Worm (Caenorhabditis elegans) whole organism, L4 larva: Measurements from ENCODE around the gene clec-153.

Source experiments
- F49E8.2 ChIP-seq: sonication (generic microtip); optimal IDR thresholded peaks from 2 replicates; lab custom pipeline; 2016; ENCODE audit warnings: missing compliant biosample characterization, mild to moderate bottlenecking, missing genetic modification characterization, borderline replicate concordance
- R02D3.7 ChIP-seq: fragments of 150-350 bp; sonication (generic microtip); optimal IDR thresholded peaks from 3 replicates; lab custom pipeline; 2014; ENCODE audit warnings: missing biosample characterization, missing genetic modification characterization
- T20F7.1 ChIP-seq: fragments of 200-800 bp; sonication (Bioruptor generic); optimal IDR thresholded peaks from 2 replicates; lab custom pipeline; 2018; ENCODE audit warnings: mild to moderate bottlenecking, missing genetic modification characterization, missing compliant biosample characterization
- T26A8.4 ChIP-seq: fragments of 200-800 bp; sonication (Bioruptor generic); IDR thresholded peaks from 2 replicates; pipeline ENCODE4 v1.3.6; 2022; ENCODE audit warnings: missing genetic modification characterization, missing compliant biosample characterization
- Y105C5A.15 ChIP-seq: fragments of 200-800 bp; sonication (Bioruptor generic); IDR thresholded peaks from 2 replicates; pipeline ENCODE4 v1.3.6; 2022; ENCODE audit warnings: missing genetic modification characterization, missing compliant biosample characterization
- Y48G9A.11 ChIP-seq: fragments of 200-800 bp; sonication (Bioruptor generic); IDR thresholded peaks from 2 replicates; pipeline ENCODE4 v1.3.6; 2022; ENCODE audit warnings: missing genetic modification reagents, missing genetic modification characterization, missing compliant biosample characterization
- Y5F2A.4 ChIP-seq: fragments of 200-800 bp; sonication (Bioruptor generic); optimal IDR thresholded peaks from 2 replicates; lab custom pipeline; 2018; ENCODE audit warnings: mild to moderate bottlenecking, missing genetic modification characterization, missing compliant biosample characterization
- Y75B8A.6 ChIP-seq: fragments of 200-800 bp; sonication (Bioruptor generic); IDR thresholded peaks from 2 replicates; pipeline ENCODE4 v1.3.6; 2022; ENCODE audit warnings: missing genetic modification reagents, missing genetic modification characterization, missing compliant biosample characterization
- ZK546.5 ChIP-seq, 2 experiments: sonication (generic microtip); optimal IDR thresholded peaks; 2 replicates each; lab custom pipeline; 2017; ENCODE audit warnings: missing biosample characterization in 2 of 2, missing genetic modification characterization in 2 of 2
- aha-1 ChIP-seq: fragments of 150-350 bp; peaks from one replicate; lab custom pipeline; 2014; ENCODE audit warnings: missing biosample characterization, missing genetic modification characterization
- aly-2 ChIP-seq: sonication (generic microtip); optimal IDR thresholded peaks from 2 replicates; lab custom pipeline; 2018; ENCODE audit warnings: missing biosample characterization, missing genetic modification characterization
- ama-1 ChIP-seq: fragments of 150-350 bp; optimal IDR thresholded peaks from 2 replicates; lab custom pipeline; 2014; ENCODE audit warnings: inconsistent platforms, mixed read lengths
- arid-1 ChIP-seq: fragments of 200-800 bp; sonication (Bioruptor generic); conservative IDR thresholded peaks from 2 replicates; pipeline ENCODE4 v1.3.6; 2022; ENCODE audit warnings: missing genetic modification reagents, missing genetic modification characterization, missing compliant biosample characterization
- attf-4 ChIP-seq: sonication (generic microtip); optimal IDR thresholded peaks from 3 replicates; lab custom pipeline; 2017; ENCODE audit warnings: missing biosample characterization, missing genetic modification characterization
- ceh-28 ChIP-seq: fragments of 150-350 bp; optimal IDR thresholded peaks from 2 replicates; lab custom pipeline; 2014; ENCODE audit warnings: missing biosample characterization, missing genetic modification reagents, missing genetic modification characterization
- ceh-32 ChIP-seq: sonication (generic microtip); optimal IDR thresholded peaks from 2 replicates; lab custom pipeline; 2016; ENCODE audit warnings: mild to moderate bottlenecking, missing genetic modification characterization, missing compliant biosample characterization; ENCODE audit not compliant: poor library complexity
- ceh-44 ChIP-seq: fragments of 200-800 bp; sonication (Bioruptor generic); IDR thresholded peaks from 2 replicates; pipeline ENCODE4 v1.3.6; 2022; ENCODE audit warnings: missing genetic modification reagents, missing genetic modification characterization, missing compliant biosample characterization
- ctbp-1 ChIP-seq: fragments of 200-800 bp; sonication (Bioruptor generic); IDR thresholded peaks from 2 replicates; pipeline ENCODE4 v1.3.6; 2022; ENCODE audit warnings: missing genetic modification reagents, missing genetic modification characterization, missing compliant biosample characterization
- daf-12 ChIP-seq: fragments of 150-350 bp; optimal IDR thresholded peaks from 2 replicates; lab custom pipeline; 2014; ENCODE audit warnings: missing biosample characterization, missing genetic modification reagents, missing genetic modification characterization
- daf-19 ChIP-seq: fragments of 200-800 bp; sonication (Bioruptor generic); conservative IDR thresholded peaks from 2 replicates; pipeline ENCODE4 v1.3.6; 2022; ENCODE audit warnings: missing genetic modification characterization, missing compliant biosample characterization
- daf-8 ChIP-seq: fragments of 200-800 bp; sonication (Bioruptor generic); IDR thresholded peaks from 2 replicates; pipeline ENCODE4 v1.3.6; 2022; ENCODE audit warnings: missing genetic modification characterization, missing compliant biosample characterization
- dmd-6 ChIP-seq: fragments of 200-800 bp; sonication (Bioruptor generic); IDR thresholded peaks from 2 replicates; pipeline ENCODE4 v1.3.6; 2022; ENCODE audit warnings: missing genetic modification reagents, missing genetic modification characterization, missing compliant biosample characterization
- dmd-8 ChIP-seq: fragments of 200-800 bp; sonication (Bioruptor generic); IDR thresholded peaks from 2 replicates; pipeline ENCODE4 v1.3.6; 2022; ENCODE audit warnings: missing genetic modification characterization, missing compliant biosample characterization
- dmd-9 ChIP-seq: fragments of 200-800 bp; sonication (Bioruptor generic); IDR thresholded peaks from 2 replicates; pipeline ENCODE4 v1.3.6; 2022; ENCODE audit warnings: missing genetic modification reagents, missing genetic modification characterization, missing compliant biosample characterization
- dpl-1 ChIP-seq: fragments of 150-350 bp; optimal IDR thresholded peaks from 2 replicates; lab custom pipeline; 2014; ENCODE audit warnings: missing biosample characterization, missing genetic modification reagents, missing genetic modification characterization
- egl-27 ChIP-seq: sonication (generic microtip); optimal IDR thresholded peaks from 3 replicates; lab custom pipeline; 2017; ENCODE audit warnings: missing biosample characterization, missing genetic modification reagents, missing genetic modification characterization
- egl-43 ChIP-seq: fragments of 200-800 bp; sonication (Bioruptor generic); IDR thresholded peaks from 2 replicates; pipeline ENCODE4 v1.3.6; 2022; ENCODE audit warnings: missing genetic modification reagents, missing genetic modification characterization, missing compliant biosample characterization
- hlh-30 ChIP-seq: sonication (generic microtip); optimal IDR thresholded peaks from 2 replicates; lab custom pipeline; 2017; ENCODE audit warnings: antibody characterized with exemption, mild to moderate bottlenecking, missing genetic modification characterization, missing compliant biosample characterization; ENCODE audit not compliant: insufficient read depth
- lim-7 ChIP-seq: fragments of 200-800 bp; sonication (Bioruptor generic); IDR thresholded peaks from 2 replicates; pipeline ENCODE4 v1.3.6; 2022; ENCODE audit warnings: missing genetic modification characterization, missing compliant biosample characterization
- lin-13 ChIP-seq: fragments of 150-350 bp; optimal IDR thresholded peaks from 2 replicates; lab custom pipeline; 2014; ENCODE audit warnings: missing biosample characterization, missing genetic modification reagents, missing genetic modification characterization
- lin-15B ChIP-seq: fragments of 150-350 bp; sonication (generic microtip); optimal IDR thresholded peaks from 3 replicates; lab custom pipeline; 2014; ENCODE audit warnings: missing biosample characterization, missing genetic modification characterization
- lin-29 ChIP-seq: fragments of 200-800 bp; sonication (Bioruptor generic); IDR thresholded peaks from 2 replicates; pipeline ENCODE4 v1.3.6; 2022; ENCODE audit warnings: missing genetic modification reagents, missing genetic modification characterization, missing compliant biosample characterization
- lin-39 ChIP-seq: fragments of 150-350 bp; optimal IDR thresholded peaks from 2 replicates; lab custom pipeline; 2014; ENCODE audit warnings: missing biosample characterization, missing genetic modification reagents, missing genetic modification characterization
- lir-3 ChIP-seq: sonication (generic microtip); optimal IDR thresholded peaks from 2 replicates; lab custom pipeline; 2016; ENCODE audit warnings: mild to moderate bottlenecking, missing genetic modification characterization, missing compliant biosample characterization
- madf-5 ChIP-seq, 2 experiments: fragments of 200-800 bp; sonication (Bioruptor generic); IDR thresholded peaks; 2 replicates each; pipeline ENCODE4 v1.3.6; 2022; ENCODE audit warnings: missing compliant biosample characterization in 2 of 2, missing genetic modification characterization in 2 of 2
- madf-9 ChIP-seq: fragments of 200-800 bp; sonication (Bioruptor generic); conservative IDR thresholded peaks from 2 replicates; pipeline ENCODE4 v1.3.6; 2022; ENCODE audit warnings: missing genetic modification reagents, missing genetic modification characterization, missing compliant biosample characterization
- mdt-29 ChIP-seq: fragments of 200-800 bp; sonication (Bioruptor generic); IDR thresholded peaks from 2 replicates; pipeline ENCODE4 v1.3.6; 2022; ENCODE audit warnings: missing genetic modification reagents, missing genetic modification characterization, missing compliant biosample characterization
- mxl-3 ChIP-seq: fragments of 200-800 bp; sonication (Bioruptor generic); optimal IDR thresholded peaks from 2 replicates; lab custom pipeline; 2018; ENCODE audit warnings: mild to moderate bottlenecking, missing genetic modification characterization, missing compliant biosample characterization
- nhr-11 ChIP-seq: fragments of 150-350 bp; optimal IDR thresholded peaks from 2 replicates; lab custom pipeline; 2014; ENCODE audit warnings: missing biosample characterization, missing genetic modification characterization
- nhr-28 ChIP-seq: fragments of 150-350 bp; optimal IDR thresholded peaks from 2 replicates; lab custom pipeline; 2014; ENCODE audit warnings: missing biosample characterization, missing genetic modification characterization
- nhr-6 ChIP-seq: fragments of 150-350 bp; optimal IDR thresholded peaks from 2 replicates; lab custom pipeline; 2014; ENCODE audit warnings: missing biosample characterization, missing genetic modification characterization
- nhr-76 ChIP-seq: fragments of 150-350 bp; optimal IDR thresholded peaks from 2 replicates; lab custom pipeline; 2014; ENCODE audit warnings: missing biosample characterization, missing genetic modification characterization
- php-3 ChIP-seq: fragments of 200-800 bp; sonication (Bioruptor generic); IDR thresholded peaks from 2 replicates; pipeline ENCODE4 v1.3.6; 2022; ENCODE audit warnings: missing genetic modification reagents, missing genetic modification characterization, missing compliant biosample characterization
- saeg-2 ChIP-seq: fragments of 200-800 bp; sonication (Bioruptor generic); IDR thresholded peaks from 2 replicates; pipeline ENCODE4 v1.3.6; 2022; ENCODE audit warnings: missing genetic modification reagents, missing genetic modification characterization, missing compliant biosample characterization
- set-16 ChIP-seq: fragments of 200-800 bp; sonication (Bioruptor generic); IDR thresholded peaks from 2 replicates; pipeline ENCODE4 v1.3.6; 2022; ENCODE audit warnings: missing genetic modification reagents, missing genetic modification characterization, missing compliant biosample characterization
- skn-1 ChIP-seq: fragments of 150-350 bp; optimal IDR thresholded peaks from 2 replicates; lab custom pipeline; 2014; ENCODE audit warnings: missing biosample characterization, missing genetic modification characterization
- snpc-1.2 ChIP-seq: fragments of 200-800 bp; sonication (Bioruptor generic); IDR thresholded peaks from 2 replicates; pipeline ENCODE4 v1.3.6; 2022; ENCODE audit warnings: missing genetic modification reagents, missing genetic modification characterization, missing compliant biosample characterization
- spr-3 ChIP-seq: fragments of 200-800 bp; sonication (Bioruptor generic); optimal IDR thresholded peaks from 2 replicates; lab custom pipeline; 2018; ENCODE audit warnings: mild to moderate bottlenecking, missing genetic modification characterization, missing compliant biosample characterization
- unc-130 ChIP-seq: sonication (generic microtip); optimal IDR thresholded peaks from 2 replicates; lab custom pipeline; 2016; ENCODE audit warnings: missing genetic modification reagents, missing genetic modification characterization, missing compliant biosample characterization
- unc-62 ChIP-seq, 3 experiments: fragments of 150-350 bp in 1 of 3; sonication (generic microtip); optimal IDR thresholded peaks in 2 of 3; peaks in 1 of 3; 1 replicate in 1 of 3; 2 replicates in 2 of 3; lab custom pipeline; 2014 to 2017; ENCODE audit warnings: missing biosample characterization in 3 of 3, missing genetic modification characterization in 3 of 3, missing genetic modification reagents in 3 of 3, missing genotype in 1 of 3
- vab-7 ChIP-seq: fragments of 200-800 bp; sonication (Bioruptor generic); IDR thresholded peaks from 2 replicates; pipeline ENCODE4 v1.3.6; 2022; ENCODE audit warnings: missing genetic modification reagents, missing genetic modification characterization, missing compliant biosample characterization
- zip-11 ChIP-seq: fragments of 200-800 bp; sonication (Bioruptor generic); IDR thresholded peaks from 2 replicates; pipeline ENCODE4 v1.3.6; 2022; ENCODE audit warnings: missing genetic modification characterization, missing compliant biosample characterization
- zip-2 ChIP-seq: fragments of 150-350 bp; optimal IDR thresholded peaks from 2 replicates; lab custom pipeline; 2014; ENCODE audit warnings: missing biosample characterization, missing genetic modification characterization

clec-153 gene

ce11 chrIII:4656415-4656814 lies 21.4 kb downstream of the clec-153 start (continued):
- TF ChIP-seq ceh-44 (no peak), T26A8.4 (GFP tag; lab: Robert Waterston, UW) (no peak), dmd-8 (no peak), madf-5 (GFP tag; IDR thresholded peaks at IDR 0.05; lab: Robert Waterston, UW) (no peak), T20F7.1 (GFP tag; lab: Kevin White, UChicago) (no peak), attf-4 (tag; lab: Kevin White, UChicago) (no peak), set-16 (GFP tag; lab: Robert Waterston, UW) (no peak; the same call in none of the 2 replicates), Y48G9A.11 (no peak), Y105C5A.15 (GFP tag; lab: Robert Waterston, UW) (no peak), dmd-9 (no peak), madf-9 (GFP tag; lab: Robert Waterston, UW) (no peak), Y75B8A.6 (no peak), daf-19 (GFP tag; lab: Robert Waterston, UW) (no peak), saeg-2 (no peak), skn-1 (no peak), egl-43 (GFP tag; lab: Robert Waterston, UW) (peak; percentile 69; the same call in 1 of the 2 replicates), php-3 (GFP tag; lab: Robert Waterston, UW) (no peak), snpc-1.2 (GFP tag; lab: Robert Waterston, UW) (no peak), mxl-3 (GFP tag; lab: Kevin White, UChicago) (no peak), lin-39 (tag; lab: Kevin White, UChicago) (no peak), nhr-6 (no peak), ceh-32 (tag; lab: Kevin White, UChicago) (no peak), daf-8 (GFP tag; lab: Robert Waterston, UW) (no peak), lin-15B (tag; lab: Kevin White, UChicago) (no peak), arid-1 (GFP tag; lab: Robert Waterston, UW) (no peak), nhr-11 (tag; lab: Kevin White, UChicago) (peak; percentile 9), zip-2 (tag; lab: Kevin White, UChicago) (no peak), aha-1 (tag; lab: Kevin White, UChicago) (peak; percentile 97), F49E8.2 (tag; lab: Kevin White, UChicago) (no peak), unc-62 (GFP tag; optimal IDR thresholded peaks at IDR 0.05 in 1 of 2; lab: Kevin White, UChicago) (no peak), unc-62 (tag; optimal IDR thresholded peaks at IDR 0.05; lab: Kevin White, UChicago) (no peak), daf-12 (no peak), ceh-28 (tag; lab: Kevin White, UChicago) (peak; percentile 53), lim-7 (GFP tag; lab: Robert Waterston, UW) (no peak), lir-3 (tag; lab: Kevin White, UChicago) (no peak), ZK546.5 (tag; optimal IDR thresholded peaks at IDR 0.05; lab: Kevin White, UChicago) (no peak), dpl-1 (GFP tag; lab: Kevin White, UChicago) (peak; percentile 18), hlh-30 (peak; percentile 81), mdt-29 (GFP tag; lab: Robert Waterston, UW) (no peak), R02D3.7 (no peak), lin-13 (GFP tag; lab: Kevin White, UChicago) (no peak), nhr-76 (tag; lab: Kevin White, UChicago) (no peak), vab-7 (GFP tag; lab: Robert Waterston, UW) (no peak), dmd-6 (GFP tag; lab: Robert Waterston, UW) (0 out of 2 replicates have a peak, but pooled peaks have one; percentile 5), unc-130 (no peak), lin-29 (GFP tag; lab: Robert Waterston, UW) (no peak), ctbp-1 (peak; percentile 65; the same call in 1 of the 2 replicates), spr-3 (GFP tag; lab: Kevin White, UChicago) (no peak), nhr-28 (tag; lab: Kevin White, UChicago) (no peak), Y5F2A.4 (GFP tag; lab: Kevin White, UChicago) (no peak), zip-11 (GFP tag; lab: Robert Waterston, UW) (no peak), egl-27 (tag; lab: Kevin White, UChicago) (no peak), aly-2 (tag; lab: Kevin White, UChicago) (no peak), ama-1 (lab: Kevin White, UChicago) (no peak)
